Worm (Caenorhabditis elegans): ENCODE measurements around the gene R04B3.3.

The R04B3.3 gene

DNA sequence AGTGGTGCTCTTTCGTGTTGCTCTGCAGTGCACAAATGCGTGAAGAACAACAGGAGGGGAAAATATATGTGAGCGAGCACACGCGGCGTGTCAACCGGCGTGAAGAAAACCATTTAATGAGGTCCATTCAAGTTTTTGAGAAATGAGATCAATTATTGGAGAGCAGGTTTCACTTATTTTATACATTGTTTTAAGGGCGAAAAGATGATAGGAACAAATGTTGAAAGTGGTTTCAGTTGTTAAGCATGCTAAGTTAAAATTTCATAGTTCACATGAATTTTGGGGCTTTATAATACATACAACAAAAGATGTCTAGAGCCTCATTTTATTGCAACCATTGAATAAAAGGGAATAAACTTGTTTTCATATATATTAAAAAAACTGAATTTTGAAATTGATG lies 3.0 kb upstream of the R04B3.3 start, which contains the start of gene K02E10.5:
Gene K02E10.5 (minus strand): TSS at position 101 of the 400 bp plus-strand sequence.
- no peak for TF ChIP-seq B0310.2 (tag; optimal IDR thresholded peaks at IDR 0.05)
- no peak for TF ChIP-seq ets-7 (tag; optimal IDR thresholded peaks at IDR 0.05)
- no peak for TF ChIP-seq hmg-4 (GFP tag; optimal IDR thresholded peaks at IDR 0.05)
- no peak for TF ChIP-seq tra-4 (tag; optimal IDR thresholded peaks at IDR 0.05)
- TF ChIP-seq pes-1 (GFP tag; IDR thresholded peaks at IDR 0.05): no peak
- no peak for TF ChIP-seq F13C5.2 (tag; optimal IDR thresholded peaks at IDR 0.05)
- no peak for TF ChIP-seq tbx-37 (GFP tag; conservative IDR thresholded peaks at IDR 0.05)
- no peak for TF ChIP-seq hmbx-1 (tag; optimal IDR thresholded peaks at IDR 0.05)
- no peak for TF ChIP-seq aly-1 (tag; optimal IDR thresholded peaks at IDR 0.05)
- no peak for TF ChIP-seq sea-1 (GFP tag; conservative IDR thresholded peaks at IDR 0.05)
- TF ChIP-seq hnd-1 (tag; optimal IDR thresholded peaks at IDR 0.05): no peak
- TF ChIP-seq ceh-36 (tag; optimal IDR thresholded peaks at IDR 0.05): no peak
- TF ChIP-seq ceh-13 (GFP tag; optimal IDR thresholded peaks at IDR 0.05): no peak
- no peak for TF ChIP-seq tbx-11 (GFP tag; IDR thresholded peaks at IDR 0.05)
- TF ChIP-seq flt-1 (GFP tag; IDR thresholded peaks at IDR 0.05): no peak
- TF ChIP-seq ama-1 (optimal IDR thresholded peaks at IDR 0.05): no peak
- no peak for TF ChIP-seq scrt-1 (GFP tag; IDR thresholded peaks at IDR 0.05)

DNA sequence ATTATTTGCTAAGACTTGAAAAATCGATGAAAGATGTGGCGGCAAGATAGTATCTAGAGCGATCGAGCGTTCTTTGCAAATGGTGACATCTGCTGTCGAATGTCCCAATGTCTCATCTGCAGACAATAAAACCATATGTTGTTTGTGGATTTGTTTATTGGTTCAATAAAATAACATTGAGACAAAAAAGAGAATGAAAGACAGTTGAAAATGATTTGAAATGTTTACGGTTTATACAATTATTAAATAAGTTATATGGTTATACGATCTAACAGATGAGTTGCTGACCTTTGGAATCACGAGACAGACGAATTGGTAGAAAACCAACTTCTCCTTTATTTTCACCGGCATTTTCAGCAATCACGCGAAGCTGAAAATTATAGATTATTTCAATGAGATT lies 2.2 kb downstream of the R04B3.3 start, which contains the start of gene R04B3.2:
Gene R04B3.2 (minus strand): TSS at position 101 of the 400 bp plus-strand sequence.
- TF ChIP-seq hmbx-1 (tag; optimal IDR thresholded peaks at IDR 0.05): no peak
- no peak for TF ChIP-seq ets-7 (tag; optimal IDR thresholded peaks at IDR 0.05)
- no peak for TF ChIP-seq tbx-11 (GFP tag; IDR thresholded peaks at IDR 0.05)
- TF ChIP-seq aly-1 (tag; optimal IDR thresholded peaks at IDR 0.05): no peak
- TF ChIP-seq hmg-4 (GFP tag; optimal IDR thresholded peaks at IDR 0.05): no peak
- no peak for TF ChIP-seq flt-1 (GFP tag; IDR thresholded peaks at IDR 0.05)
- TF ChIP-seq pes-1 (GFP tag; IDR thresholded peaks at IDR 0.05): no peak
- TF ChIP-seq tra-4 (tag; optimal IDR thresholded peaks at IDR 0.05): no peak
- no peak for TF ChIP-seq tbx-37 (GFP tag; conservative IDR thresholded peaks at IDR 0.05)
- TF ChIP-seq hnd-1 (tag; optimal IDR thresholded peaks at IDR 0.05): no peak
- TF ChIP-seq ceh-36 (tag; optimal IDR thresholded peaks at IDR 0.05): no peak
- TF ChIP-seq scrt-1 (GFP tag; IDR thresholded peaks at IDR 0.05): no peak
- no peak for TF ChIP-seq ceh-13 (GFP tag; optimal IDR thresholded peaks at IDR 0.05)
- TF ChIP-seq B0310.2 (tag; optimal IDR thresholded peaks at IDR 0.05): no peak
- no peak for TF ChIP-seq F13C5.2 (tag; optimal IDR thresholded peaks at IDR 0.05)

DNA sequence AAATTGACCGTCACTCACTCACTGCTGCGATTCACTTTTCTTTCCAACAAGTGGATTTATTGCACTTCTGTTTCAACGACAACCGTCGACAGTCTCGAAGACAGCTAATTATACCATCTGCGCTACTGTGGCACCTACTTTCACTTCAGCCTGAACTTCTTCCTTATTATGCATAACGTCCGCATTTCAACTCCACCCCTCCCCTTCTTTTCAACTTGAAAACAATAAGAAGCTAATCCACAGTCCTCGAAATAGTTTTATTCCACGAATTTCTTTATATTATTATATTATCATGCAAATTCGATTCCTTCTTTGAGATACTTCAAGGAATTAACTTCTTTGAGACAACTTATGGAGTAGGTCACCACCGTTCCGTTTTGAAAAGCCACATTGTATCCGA lies 4.5 kb downstream of the R04B3.3 start, which contains the start of gene R04B3.1:
Gene R04B3.1 (minus strand): TSS at position 101 of the 400 bp plus-strand sequence.
- TF ChIP-seq B0310.2 (tag; optimal IDR thresholded peaks at IDR 0.05) (no peak), ets-7 (tag; optimal IDR thresholded peaks at IDR 0.05) (no peak), tbx-37 (GFP tag; conservative IDR thresholded peaks at IDR 0.05) (no peak), ceh-36 (tag; optimal IDR thresholded peaks at IDR 0.05) (no peak), tbx-11 (GFP tag; IDR thresholded peaks at IDR 0.05) (no peak), aly-1 (tag; optimal IDR thresholded peaks at IDR 0.05) (no peak), ama-1 (optimal IDR thresholded peaks at IDR 0.05) (no peak), hnd-1 (tag; optimal IDR thresholded peaks at IDR 0.05) (no peak), sea-1 (GFP tag; conservative IDR thresholded peaks at IDR 0.05) (no peak), hmbx-1 (tag; optimal IDR thresholded peaks at IDR 0.05) (no peak), ceh-13 (GFP tag; optimal IDR thresholded peaks at IDR 0.05) (no peak), flt-1 (GFP tag; IDR thresholded peaks at IDR 0.05) (no peak), scrt-1 (GFP tag; IDR thresholded peaks at IDR 0.05) (no peak), hmg-4 (GFP tag; optimal IDR thresholded peaks at IDR 0.05) (no peak), F13C5.2 (tag; optimal IDR thresholded peaks at IDR 0.05) (no peak), pes-1 (GFP tag; IDR thresholded peaks at IDR 0.05) (no peak), tra-4 (tag; optimal IDR thresholded peaks at IDR 0.05) (no peak)

DNA sequence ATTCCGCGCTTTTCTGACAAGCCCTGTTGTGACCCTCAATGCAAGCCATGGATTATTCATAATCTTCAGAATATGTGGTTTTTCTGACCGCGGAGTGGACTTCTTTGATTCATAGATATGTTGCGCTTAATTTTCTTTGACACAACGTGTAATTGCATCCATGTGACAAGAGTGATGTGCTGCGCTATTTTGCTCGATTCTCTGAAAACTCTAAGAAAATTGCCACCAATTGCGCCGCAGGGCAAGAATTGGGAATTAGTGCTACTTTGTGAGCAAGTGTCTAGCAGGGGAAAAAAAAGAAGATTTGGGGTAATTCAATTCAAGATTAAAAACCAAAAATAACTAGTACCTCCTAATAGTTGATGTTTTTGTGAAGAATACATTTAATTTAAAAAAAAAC lies 11.7 kb downstream of the R04B3.3 start:
- TF ChIP-seq ceh-13 (GFP tag; optimal IDR thresholded peaks at IDR 0.05) (no peak), hmbx-1 (tag; optimal IDR thresholded peaks at IDR 0.05) (no peak), tbx-11 (GFP tag; IDR thresholded peaks at IDR 0.05) (no peak), aly-1 (tag; optimal IDR thresholded peaks at IDR 0.05) (no peak), B0310.2 (tag; optimal IDR thresholded peaks at IDR 0.05) (no peak), hmg-4 (GFP tag; optimal IDR thresholded peaks at IDR 0.05) (no peak)

DNA sequence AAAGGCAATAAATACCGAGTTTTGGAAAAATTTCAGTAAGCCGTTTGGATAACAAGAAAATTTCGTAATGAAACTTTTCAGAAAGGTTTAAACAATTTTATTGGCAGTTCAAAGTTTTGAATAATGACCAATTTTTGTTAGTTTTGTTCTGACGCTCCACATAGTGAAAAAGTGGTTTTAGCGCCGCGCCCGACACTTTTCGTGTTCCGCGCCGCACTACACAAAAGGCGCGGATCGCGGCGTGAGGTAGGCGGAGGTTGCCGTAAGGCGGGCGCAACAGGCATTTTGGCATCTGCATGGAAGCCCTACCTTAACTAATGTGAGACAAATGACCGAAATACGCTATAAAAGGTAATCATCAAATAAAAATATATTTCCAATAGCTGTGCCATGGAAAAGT lies 14.0 kb downstream of the R04B3.3 start:
- no peak for TF ChIP-seq ets-7 (tag; optimal IDR thresholded peaks at IDR 0.05)

DNA sequence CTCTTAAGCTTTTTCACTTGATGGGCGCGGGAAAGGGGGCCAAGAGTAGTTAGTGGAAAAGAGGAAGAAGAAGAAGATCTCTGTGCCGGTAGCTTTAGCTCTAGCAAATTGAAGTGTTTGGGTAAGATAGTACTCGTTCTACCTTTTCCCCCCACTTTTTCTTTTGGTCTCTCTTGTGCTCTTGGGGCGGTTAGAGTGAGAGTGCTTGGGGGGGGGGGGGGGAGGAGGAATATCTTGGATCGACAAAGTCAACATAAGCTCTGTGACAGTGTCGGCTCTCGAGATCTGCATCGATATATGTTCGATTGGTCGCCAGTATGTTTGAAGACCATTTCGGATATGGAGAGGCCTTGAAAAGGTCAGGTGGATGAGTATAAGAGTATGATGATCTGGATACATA lies 16.0 kb downstream of the R04B3.3 start, which contains the start of gene fox-1:
Gene fox-1 (minus strand): TSS at position 101 of the 400 bp plus-strand sequence.
- TF ChIP-seq hmbx-1 (tag; optimal IDR thresholded peaks at IDR 0.05): no peak
- TF ChIP-seq ets-7 (tag; optimal IDR thresholded peaks at IDR 0.05): no peak
- no peak for TF ChIP-seq pes-1 (GFP tag; IDR thresholded peaks at IDR 0.05)
- TF ChIP-seq hnd-1 (tag; optimal IDR thresholded peaks at IDR 0.05): no peak
- no peak for TF ChIP-seq ceh-36 (tag; optimal IDR thresholded peaks at IDR 0.05)
- no peak for TF ChIP-seq scrt-1 (GFP tag; IDR thresholded peaks at IDR 0.05)
- no peak for TF ChIP-seq tbx-37 (GFP tag; conservative IDR thresholded peaks at IDR 0.05)
- TF ChIP-seq F13C5.2 (tag; optimal IDR thresholded peaks at IDR 0.05): no peak
- no peak for TF ChIP-seq hmg-4 (GFP tag; optimal IDR thresholded peaks at IDR 0.05)
- no peak for TF ChIP-seq B0310.2 (tag; optimal IDR thresholded peaks at IDR 0.05)
- TF ChIP-seq flt-1 (GFP tag; IDR thresholded peaks at IDR 0.05): no peak
- TF ChIP-seq tbx-11 (GFP tag; IDR thresholded peaks at IDR 0.05): no peak
- no peak for TF ChIP-seq ceh-13 (GFP tag; optimal IDR thresholded peaks at IDR 0.05)
- no peak for TF ChIP-seq tra-4 (tag; optimal IDR thresholded peaks at IDR 0.05)
- TF ChIP-seq sea-1 (GFP tag; conservative IDR thresholded peaks at IDR 0.05): no peak

DNA sequence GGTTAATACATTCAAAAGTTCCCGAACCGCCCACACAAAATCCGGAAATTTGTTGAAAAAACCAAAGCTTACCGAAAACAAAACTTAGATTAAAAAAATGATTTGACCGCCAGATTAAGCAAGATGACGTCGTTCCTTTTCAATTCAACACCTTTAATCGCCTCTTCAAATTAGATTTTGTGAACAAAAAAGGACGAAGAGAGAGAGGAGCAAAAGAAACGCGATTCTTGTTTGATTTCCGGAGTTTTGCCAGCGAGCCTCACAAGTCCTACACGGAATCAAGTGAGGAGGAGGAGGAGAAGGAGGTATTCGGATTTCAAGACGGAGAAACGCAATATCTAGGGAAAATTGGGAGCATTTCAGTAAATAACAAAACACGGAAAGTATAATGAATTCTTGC lies 18.3 kb downstream of the R04B3.3 start:
- no peak for TF ChIP-seq tra-4 (tag; optimal IDR thresholded peaks at IDR 0.05)
- TF ChIP-seq ets-7 (tag; optimal IDR thresholded peaks at IDR 0.05): no peak
- TF ChIP-seq F13C5.2 (tag; optimal IDR thresholded peaks at IDR 0.05): no peak
- TF ChIP-seq ceh-13 (GFP tag; optimal IDR thresholded peaks at IDR 0.05): no peak
- TF ChIP-seq flt-1 (GFP tag; IDR thresholded peaks at IDR 0.05): no peak

DNA sequence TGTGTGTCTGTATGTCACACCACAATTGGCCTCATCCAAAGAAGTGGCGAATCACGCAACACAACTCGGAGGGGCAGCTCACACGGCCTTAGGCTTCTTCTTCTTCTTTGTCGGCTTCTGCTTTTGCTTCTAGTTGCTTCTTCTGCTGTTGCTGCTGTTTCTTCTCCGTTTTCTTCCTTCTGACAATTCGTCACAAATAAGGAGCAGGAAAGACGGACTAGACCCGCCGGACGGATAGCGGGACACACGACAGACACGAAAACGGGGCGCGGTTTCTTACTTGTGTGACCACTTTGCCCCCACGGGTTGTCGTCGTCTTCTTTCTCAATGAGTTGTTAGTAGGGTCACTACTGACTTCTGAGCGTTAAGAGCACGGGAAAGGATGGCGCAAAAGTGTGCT lies 19.6 kb downstream of the R04B3.3 start:
- TF ChIP-seq aly-1 (tag; optimal IDR thresholded peaks at IDR 0.05) (no peak), B0310.2 (tag; optimal IDR thresholded peaks at IDR 0.05) (no peak), ets-7 (tag; optimal IDR thresholded peaks at IDR 0.05) (no peak), flt-1 (GFP tag; IDR thresholded peaks at IDR 0.05) (no peak), hmg-4 (GFP tag; optimal IDR thresholded peaks at IDR 0.05) (no peak), ceh-13 (GFP tag; optimal IDR thresholded peaks at IDR 0.05) (no peak), ceh-36 (tag; optimal IDR thresholded peaks at IDR 0.05) (no peak)
